Worm (Caenorhabditis elegans) whole organism, midembryonic: ENCODE measurements around the gene zer-1.

Experiments
- cog-1 ChIP-seq: sonication (generic microtip); optimal IDR thresholded peaks from 2 replicates; lab custom pipeline; 2016; ENCODE audit warnings: missing genetic modification characterization, missing compliant biosample characterization
- flt-1 ChIP-seq: fragments of 200-800 bp; sonication (Bioruptor generic); IDR thresholded peaks from 2 replicates; pipeline ENCODE4 v1.3.6; 2022; ENCODE audit warnings: missing genetic modification characterization, missing compliant biosample characterization
- tab-1 ChIP-seq: fragments of 200-800 bp; sonication (Bioruptor generic); IDR thresholded peaks from 2 replicates; pipeline ENCODE4 v1.3.6; 2022; ENCODE audit warnings: missing genetic modification characterization, missing compliant biosample characterization
- ztf-29 ChIP-seq: fragments of 200-800 bp; sonication (Bioruptor generic); IDR thresholded peaks from 2 replicates; pipeline ENCODE4 v1.3.6; 2022; ENCODE audit warnings: missing genetic modification reagents, missing genetic modification characterization, missing compliant biosample characterization

- no peak for TF ChIP-seq ztf-29
- TF ChIP-seq tab-1 (GFP tag; lab: Robert Waterston, UW), result no peak
- no peak for TF ChIP-seq cog-1 (tag; lab: Kevin White, UChicago)
- TF ChIP-seq flt-1, result no peak
Measured at ce11 chrIII:936037-936507, 49.5 kb upstream of the zer-1 start, which contains the start of gene fbxa-55.
